Fruit fly (Drosophila melanogaster): ENCODE results near the gene ttk.
A peak's percentile ranks its signal among the peaks of the same experiment; 100 is the strongest.

The ttk gene

dm6 chr3R:31771790-31772576 lies 58.3 kb downstream of the ttk start, which contains the start of the genes betaGlu and sip3 (continued):
- TF ChIP-seq Eip93F (GFP tag; optimal IDR thresholded peaks at IDR 0.05), result no peak
- TF ChIP-seq Sox102F (GFP tag; optimal IDR thresholded peaks at IDR 0.05), result no peak
- TF ChIP-seq fd59A (GFP tag; optimal IDR thresholded peaks at IDR 0.05), result no peak
- no peak for TF ChIP-seq CG10631 (GFP tag; optimal IDR thresholded peaks at IDR 0.05)
- TF ChIP-seq CG1621 (tag; optimal IDR thresholded peaks at IDR 0.05), result no peak
- TF ChIP-seq CG8319 (GFP tag; optimal IDR thresholded peaks at IDR 0.05), result no peak
- TF ChIP-seq svp (GFP tag), result peak; percentile 90
- no peak for TF ChIP-seq CG6808 (GFP tag; optimal IDR thresholded peaks at IDR 0.05)
- TF ChIP-seq CG15336 (GFP tag; IDR thresholded peaks at IDR 0.05), result no peak
- TF ChIP-seq CG11294 (GFP tag; IDR thresholded peaks at IDR 0.05), result no peak
- TF ChIP-seq dac (GFP tag; optimal IDR thresholded peaks at IDR 0.05), result no peak
- TF ChIP-seq Lpt (GFP tag; optimal IDR thresholded peaks at IDR 0.05), result no peak
- no peak for TF ChIP-seq net (GFP tag; optimal IDR thresholded peaks at IDR 0.05)
- TF ChIP-seq Gug (GFP tag; IDR thresholded peaks at IDR 0.05), result no peak

DNA sequence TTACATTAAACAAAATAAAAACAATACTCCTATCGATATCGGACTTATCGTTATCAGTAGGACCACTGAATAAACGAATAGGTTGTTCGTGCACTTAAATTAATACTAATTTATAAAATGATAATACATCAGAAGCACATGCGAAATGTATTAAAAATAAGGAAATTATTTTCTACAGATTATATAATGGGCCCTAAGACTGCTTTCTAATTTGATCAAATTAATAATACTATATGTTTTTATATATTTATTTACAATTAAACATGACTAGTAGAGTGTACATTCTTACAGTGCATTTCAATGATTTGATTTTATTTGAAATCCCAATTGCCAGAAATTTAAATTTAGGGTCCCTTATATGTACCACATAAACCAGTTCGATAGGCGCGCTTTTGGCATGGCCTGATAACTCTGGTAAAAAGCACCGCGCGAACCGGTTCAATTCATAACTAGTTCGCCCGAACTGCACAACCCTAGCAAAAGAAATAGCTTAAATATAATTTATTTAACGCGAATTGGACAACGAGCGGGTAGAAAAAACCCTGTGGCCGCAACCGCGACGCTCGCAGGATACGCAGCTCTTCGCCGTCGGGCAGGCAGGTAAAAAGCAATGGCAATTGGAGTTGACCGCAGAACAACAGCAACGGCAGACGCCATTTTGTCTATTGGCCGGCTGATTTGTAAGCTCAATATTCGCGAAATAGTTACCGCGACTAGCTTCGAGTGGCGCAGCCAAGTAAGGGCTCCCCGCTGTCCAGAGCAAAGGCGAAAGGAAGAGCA lies 63.1 kb downstream of the ttk start, which contains the start of the genes CG2126 and faf:
Gene CG2126, minus strand, starts transcription at position 70 of the 780 bp plus-strand sequence.
Gene faf, plus strand, starts transcription at position 438 of the 780 bp plus-strand sequence.
- TF ChIP-seq CG11902 (GFP tag; optimal IDR thresholded peaks at IDR 0.05), result no peak
- TF ChIP-seq Sox15 (GFP tag; optimal IDR thresholded peaks at IDR 0.05), result peak; percentile 55
- peak; percentile 39 for TF ChIP-seq CG11762 (GFP tag; optimal IDR thresholded peaks at IDR 0.05; ENCODE audit: insufficient read depth)
- TF ChIP-seq Ets96B (tag; optimal IDR thresholded peaks at IDR 0.05), result peak; percentile 66
- peak; percentile 64; the same call in 2 of the 3 replicates for TF ChIP-seq CG6163 (GFP tag; IDR thresholded peaks at IDR 0.05)
- peak; percentile 64 for TF ChIP-seq net (GFP tag; optimal IDR thresholded peaks at IDR 0.05)
- peak; percentile 68 for TF ChIP-seq acj6 (GFP tag; optimal IDR thresholded peaks at IDR 0.05)
- TF ChIP-seq eg (GFP tag; IDR thresholded peaks at IDR 0.05), result peak; percentile 75
- TF ChIP-seq CG16779 (tag; optimal IDR thresholded peaks at IDR 0.05), result no peak
- peak; percentile 60 for TF ChIP-seq lz (GFP tag; optimal IDR thresholded peaks at IDR 0.05)
- no peak for TF ChIP-seq CG8319 (GFP tag; optimal IDR thresholded peaks at IDR 0.05)
- no peak for TF ChIP-seq salr (GFP tag; optimal IDR thresholded peaks at IDR 0.05)
- no peak for TF ChIP-seq Eip75B (GFP tag; optimal IDR thresholded peaks at IDR 0.05)
- TF ChIP-seq CG10669 (GFP tag; optimal IDR thresholded peaks at IDR 0.05), result no peak
- peak; percentile 39 for TF ChIP-seq Eip93F (GFP tag; optimal IDR thresholded peaks at IDR 0.05)
- no peak for TF ChIP-seq CG1621 (tag; optimal IDR thresholded peaks at IDR 0.05)
- TF ChIP-seq CG11294 (GFP tag; IDR thresholded peaks at IDR 0.05), result peak; percentile 34; the same call in 1 of the 2 replicates
- TF ChIP-seq Lpt (GFP tag; optimal IDR thresholded peaks at IDR 0.05), result peak; percentile 42
- TF ChIP-seq CG15336 (GFP tag; IDR thresholded peaks at IDR 0.05), result peak; percentile 58
- TF ChIP-seq CG6792 (GFP tag; optimal IDR thresholded peaks at IDR 0.05), result peak; percentile 53
- peak; percentile 44 for TF ChIP-seq Sox14 (GFP tag; optimal IDR thresholded peaks at IDR 0.05)
- peak; percentile 63 for TF ChIP-seq Gug (GFP tag; IDR thresholded peaks at IDR 0.05)
- TF ChIP-seq CG32006 (GFP tag; optimal IDR thresholded peaks at IDR 0.05), result no peak
- TF ChIP-seq CG8119 (GFP tag; IDR thresholded peaks at IDR 0.05), result peak; percentile 72; the same call in 1 of the 3 replicates
- TF ChIP-seq esn (GFP tag; optimal IDR thresholded peaks at IDR 0.05), result peak; percentile 68
- no peak for TF ChIP-seq Hr4 (GFP tag; optimal IDR thresholded peaks at IDR 0.05)
- peak; percentile 5 for TF ChIP-seq vri (GFP tag; optimal IDR thresholded peaks at IDR 0.05)
- no peak for TF ChIP-seq ss (GFP tag; optimal IDR thresholded peaks at IDR 0.05)
- TF ChIP-seq svp (GFP tag), result no peak
- peak; percentile 56 for TF ChIP-seq CG34406 (GFP tag; optimal IDR thresholded peaks at IDR 0.05)
- TF ChIP-seq CG10631 (GFP tag; optimal IDR thresholded peaks at IDR 0.05), result no peak
- no peak for TF ChIP-seq fd85E (GFP tag; optimal IDR thresholded peaks at IDR 0.05)
- peak; percentile 42 for TF ChIP-seq Blimp-1 (GFP tag; optimal IDR thresholded peaks at IDR 0.05)
- peak; percentile 72 for TF ChIP-seq CG3032 (tag; optimal IDR thresholded peaks at IDR 0.05)
- peak; percentile 70 for TF ChIP-seq CG8632 (GFP tag; optimal IDR thresholded peaks at IDR 0.05)
- no peak for TF ChIP-seq CG3919 (GFP tag; optimal IDR thresholded peaks at IDR 0.05)

Measured in whole organism, prepupa.